Worm (Caenorhabditis elegans) whole organism, L2 larva: ENCODE measurements around the gene E01G4.5.

ENCODE experiments used
- C34F6.9 ChIP-seq: fragments of 150-350 bp; optimal IDR thresholded peaks from 2 replicates; lab custom pipeline; 2014; ENCODE audit warnings: missing biosample characterization, missing genetic modification characterization
- F13H6.1 ChIP-seq: sonication (generic microtip); optimal IDR thresholded peaks from 2 replicates; lab custom pipeline; 2016; ENCODE audit warnings: missing genetic modification characterization, missing compliant biosample characterization
- R02D3.7 ChIP-seq: fragments of 150-350 bp; optimal IDR thresholded peaks from 2 replicates; lab custom pipeline; 2014; ENCODE audit warnings: missing biosample characterization, missing genetic modification characterization
- Y55F3AM.14 ChIP-seq: fragments of 200-800 bp; sonication (Bioruptor generic); optimal IDR thresholded peaks from 2 replicates; lab custom pipeline; 2018; ENCODE audit warnings: mild to moderate bottlenecking, missing genetic modification characterization, missing compliant biosample characterization
- ZK546.5 ChIP-seq: sonication (generic microtip); optimal IDR thresholded peaks from 2 replicates; lab custom pipeline; 2017; ENCODE audit warnings: missing biosample characterization, missing genetic modification characterization
- alr-1 ChIP-seq: fragments of 150-350 bp; optimal IDR thresholded peaks from 2 replicates; lab custom pipeline; 2014; ENCODE audit warnings: missing biosample characterization, missing genetic modification characterization
- aly-2 ChIP-seq: fragments of 150-350 bp; optimal IDR thresholded peaks from 2 replicates; lab custom pipeline; 2014; ENCODE audit warnings: missing biosample characterization, missing genetic modification characterization
- ama-1 ChIP-seq: fragments of 150-350 bp; optimal IDR thresholded peaks from 2 replicates; lab custom pipeline; 2018; ENCODE audit warnings: inconsistent platforms
- blmp-1 ChIP-seq: sonication (generic microtip); optimal IDR thresholded peaks from 2 replicates; lab custom pipeline; 2017; ENCODE audit warnings: missing genetic modification characterization, mild to moderate bottlenecking, missing compliant biosample characterization, antibody characterized with exemption, moderate library complexity; ENCODE audit not compliant: insufficient read depth
- ceh-16 ChIP-seq: fragments of 150-350 bp; optimal IDR thresholded peaks from 2 replicates; lab custom pipeline; 2014; ENCODE audit warnings: missing biosample characterization, missing genetic modification characterization
- ceh-82 ChIP-seq: fragments of 150-350 bp; optimal IDR thresholded peaks from 2 replicates; lab custom pipeline; 2014; ENCODE audit warnings: missing biosample characterization, missing genetic modification characterization
- crh-2 ChIP-seq: sonication (generic microtip); optimal IDR thresholded peaks from 2 replicates; lab custom pipeline; 2017; ENCODE audit warnings: missing biosample characterization, missing genetic modification characterization
- dmd-4 ChIP-seq: sonication (generic microtip); optimal IDR thresholded peaks from 2 replicates; lab custom pipeline; 2017; ENCODE audit warnings: missing biosample characterization, missing genetic modification characterization
- egl-27 ChIP-seq: sonication (generic microtip); optimal IDR thresholded peaks from 3 replicates; lab custom pipeline; 2017; ENCODE audit warnings: missing biosample characterization, missing genetic modification reagents, missing genetic modification characterization
- elt-1 ChIP-seq: fragments of 150-350 bp; optimal IDR thresholded peaks from 2 replicates; lab custom pipeline; 2014; ENCODE audit warnings: missing biosample characterization, missing genetic modification characterization
- elt-3 ChIP-seq: sonication (generic microtip); optimal IDR thresholded peaks from 2 replicates; lab custom pipeline; 2017; ENCODE audit warnings: missing biosample characterization, missing genetic modification characterization
- fos-1 ChIP-seq: fragments of 150-350 bp; optimal IDR thresholded peaks from 2 replicates; lab custom pipeline; 2014; ENCODE audit warnings: missing biosample characterization, missing genetic modification characterization
- gmeb-1 ChIP-seq: fragments of 150-350 bp; optimal IDR thresholded peaks from 2 replicates; lab custom pipeline; 2014; ENCODE audit warnings: missing biosample characterization, missing genetic modification characterization
- lin-11 ChIP-seq: fragments of 150-350 bp; sonication (generic microtip); optimal IDR thresholded peaks from 2 replicates; lab custom pipeline; 2014; ENCODE audit warnings: missing biosample characterization, missing genetic modification characterization, inconsistent platforms, mixed read lengths
- lin-13 ChIP-seq: fragments of 150-350 bp; optimal IDR thresholded peaks from 2 replicates; lab custom pipeline; 2014; ENCODE audit warnings: missing biosample characterization, missing genetic modification reagents, missing genetic modification characterization
- lin-39 ChIP-seq: fragments of 150-350 bp; optimal IDR thresholded peaks from 2 replicates; lab custom pipeline; 2014; ENCODE audit warnings: missing biosample characterization, missing genetic modification reagents, missing genetic modification characterization
- lsy-2 ChIP-seq, 2 experiments: fragments of 150-350 bp in 1 of 2; sonication (generic microtip) in 1 of 2; optimal IDR thresholded peaks; 2 replicates each; lab custom pipeline; 2014 to 2017; ENCODE audit warnings: missing biosample characterization in 2 of 2, missing genetic modification characterization in 2 of 2
- mab-5 ChIP-seq: fragments of 150-350 bp; optimal IDR thresholded peaks from 2 replicates; lab custom pipeline; 2014; ENCODE audit warnings: missing biosample characterization, missing genetic modification characterization
- mbf-1 ChIP-seq: sonication (generic microtip); optimal IDR thresholded peaks from 2 replicates; lab custom pipeline; 2017; ENCODE audit warnings: missing biosample characterization, missing genetic modification characterization
- mdl-1 ChIP-seq, 2 experiments: fragments of 150-350 bp in 1 of 2; sonication (generic microtip) in 1 of 2; optimal IDR thresholded peaks; 2 replicates each; lab custom pipeline; 2017; ENCODE audit warnings: missing biosample characterization in 2 of 2, missing genetic modification characterization in 2 of 2
- nhr-129 ChIP-seq: fragments of 150-350 bp; optimal IDR thresholded peaks from 2 replicates; lab custom pipeline; 2014; ENCODE audit warnings: missing biosample characterization, missing genetic modification characterization
- nhr-21 ChIP-seq: fragments of 150-350 bp; optimal IDR thresholded peaks from 2 replicates; lab custom pipeline; 2014; ENCODE audit warnings: missing biosample characterization, missing genetic modification characterization
- nhr-23 ChIP-seq: fragments of 150-350 bp; optimal IDR thresholded peaks from 2 replicates; lab custom pipeline; 2014; ENCODE audit warnings: missing biosample characterization, missing genetic modification reagents, missing genetic modification characterization
- nhr-237 ChIP-seq: fragments of 150-350 bp; optimal IDR thresholded peaks from 2 replicates; lab custom pipeline; 2014; ENCODE audit warnings: missing biosample characterization, missing genetic modification characterization
- nhr-25 ChIP-seq: fragments of 150-350 bp; sonication (generic microtip); optimal IDR thresholded peaks from 3 replicates; lab custom pipeline; 2014; ENCODE audit warnings: missing biosample characterization, missing genetic modification characterization
- nhr-6 ChIP-seq: fragments of 150-350 bp; optimal IDR thresholded peaks from 2 replicates; lab custom pipeline; 2014; ENCODE audit warnings: missing biosample characterization, missing genetic modification characterization
- nhr-77 ChIP-seq: fragments of 150-350 bp; optimal IDR thresholded peaks from 2 replicates; lab custom pipeline; 2014; ENCODE audit warnings: missing biosample characterization, missing genetic modification characterization
- peb-1 ChIP-seq: fragments of 150-350 bp; optimal IDR thresholded peaks from 2 replicates; lab custom pipeline; 2014; ENCODE audit warnings: missing biosample characterization, missing genetic modification characterization
- sem-4 ChIP-seq: fragments of 150-350 bp; optimal IDR thresholded peaks from 2 replicates; lab custom pipeline; 2014; ENCODE audit warnings: missing biosample characterization, missing genetic modification reagents, missing genetic modification characterization
- skn-1 ChIP-seq: sonication (generic microtip); optimal IDR thresholded peaks from 2 replicates; lab custom pipeline; 2017; ENCODE audit warnings: missing biosample characterization, missing genetic modification characterization
- sma-3 ChIP-seq: sonication (generic microtip); optimal IDR thresholded peaks from 2 replicates; lab custom pipeline; 2016; ENCODE audit warnings: missing genetic modification reagents, missing genetic modification characterization, missing compliant biosample characterization
- sma-9 ChIP-seq, 2 experiments: fragments of 150-350 bp in 1 of 2; sonication (generic microtip) in 1 of 2; optimal IDR thresholded peaks; 2 replicates each; lab custom pipeline; 2014 to 2016; ENCODE audit warnings: missing genetic modification characterization in 2 of 2, mild to moderate bottlenecking in 1 of 2, missing biosample characterization in 1 of 2, missing compliant biosample characterization in 1 of 2, missing genetic modification reagents in 1 of 2, moderate library complexity in 1 of 2
- unc-39 ChIP-seq: fragments of 150-350 bp; optimal IDR thresholded peaks from 2 replicates; lab custom pipeline; 2014; ENCODE audit warnings: missing biosample characterization, missing genetic modification characterization
- unc-62 ChIP-seq: fragments of 150-350 bp; optimal IDR thresholded peaks from 2 replicates; lab custom pipeline; 2014; ENCODE audit warnings: missing biosample characterization, missing genetic modification reagents, missing genetic modification characterization
- zag-1 ChIP-seq: fragments of 150-350 bp; optimal IDR thresholded peaks from 2 replicates; lab custom pipeline; 2014; ENCODE audit warnings: missing biosample characterization, missing genetic modification characterization
- ztf-1 ChIP-seq: fragments of 200-800 bp; sonication (Bioruptor generic); conservative IDR thresholded peaks from 2 replicates; pipeline ENCODE4 v1.3.6; 2022; ENCODE audit warnings: missing genetic modification characterization, missing compliant biosample characterization
- ztf-11 ChIP-seq: sonication (generic microtip); optimal IDR thresholded peaks from 2 replicates; lab custom pipeline; 2017; ENCODE audit warnings: missing biosample characterization, missing genetic modification characterization

The E01G4.5 gene

DNA sequence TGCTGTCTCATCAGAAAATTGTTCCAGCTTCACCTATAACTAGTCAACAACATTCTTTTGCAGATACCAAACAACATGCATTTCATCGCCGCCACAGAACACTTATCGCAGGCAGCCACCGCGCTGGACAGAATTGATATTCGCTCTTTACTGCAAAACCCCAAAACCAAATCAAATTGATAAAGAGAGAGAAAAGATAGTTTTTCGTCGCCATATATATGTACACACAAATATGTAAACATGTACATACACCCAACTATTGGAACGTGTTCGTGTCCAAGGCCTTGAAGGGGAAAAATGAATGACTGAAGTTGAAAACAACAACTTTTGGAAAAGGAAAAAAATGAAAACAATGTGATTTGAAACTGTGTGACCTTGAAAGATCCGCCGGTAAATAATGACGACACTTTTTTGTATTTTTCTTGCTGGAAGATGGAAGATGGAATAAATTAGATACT lies 6.8 kb upstream of the E01G4.5 start:
- TF ChIP-seq sma-3 (peak; percentile 47), fos-1 (peak; percentile 35), nhr-129 (tag; lab: Kevin White, UChicago) (peak; percentile 30), mdl-1 (tag; optimal IDR thresholded peaks at IDR 0.05; lab: Kevin White, UChicago) (no peak), blmp-1 (tag; lab: Kevin White, UChicago) (peak; percentile 1), crh-2 (tag; lab: Kevin White, UChicago) (peak; percentile 35), ZK546.5 (no peak), nhr-25 (peak; percentile 83), unc-39 (tag; lab: Kevin White, UChicago) (no peak)

DNA sequence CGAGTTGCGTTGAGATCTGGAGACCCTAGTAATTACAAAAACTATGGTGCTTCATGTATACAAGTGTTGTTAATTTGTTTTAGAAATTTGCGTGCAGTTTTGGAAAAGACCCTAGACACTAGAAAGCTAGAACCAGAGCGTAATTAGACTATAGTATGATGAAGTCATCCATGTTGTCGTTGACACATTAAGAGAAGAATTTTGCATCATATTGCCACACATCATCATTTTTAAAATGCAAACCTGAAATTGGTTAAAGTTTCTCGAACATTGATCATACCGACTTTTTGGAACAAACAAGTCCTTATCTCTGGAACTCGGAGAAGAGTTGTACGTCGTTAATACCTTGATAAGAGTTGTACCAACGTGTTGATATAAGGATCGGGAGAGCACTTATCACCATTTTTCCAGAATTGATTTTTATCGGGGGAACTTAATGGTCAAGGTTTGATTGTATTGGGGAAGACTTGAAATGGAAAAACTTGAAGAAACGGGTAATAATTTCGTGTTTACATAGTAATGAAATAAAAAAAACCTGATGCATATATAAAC lies 4.3 kb upstream of the E01G4.5 start:
- peak; percentile 86 for TF ChIP-seq fos-1
- no peak for TF ChIP-seq mab-5 (tag; lab: Kevin White, UChicago)
- TF ChIP-seq ama-1 (lab: Kevin White, UChicago): no peak
- no peak for TF ChIP-seq alr-1 (tag; lab: Kevin White, UChicago)
- no peak for TF ChIP-seq R02D3.7 (tag; lab: Kevin White, UChicago)
- TF ChIP-seq sma-9 (GFP tag; optimal IDR thresholded peaks at IDR 0.05; lab: Kevin White, UChicago): peak; percentile 92
- no peak for TF ChIP-seq sma-9 (tag; optimal IDR thresholded peaks at IDR 0.05; lab: Kevin White, UChicago)
- no peak for TF ChIP-seq gmeb-1 (tag; lab: Kevin White, UChicago)
- TF ChIP-seq unc-62 (GFP tag; lab: Kevin White, UChicago): no peak
- TF ChIP-seq sma-3: peak; percentile 32
- no peak for TF ChIP-seq aly-2
- TF ChIP-seq crh-2 (tag; lab: Kevin White, UChicago): peak; percentile 69
- no peak for TF ChIP-seq lin-39 (tag; lab: Kevin White, UChicago)
- TF ChIP-seq nhr-129 (tag; lab: Kevin White, UChicago): peak; percentile 54
- peak; percentile 18 for TF ChIP-seq F13H6.1
- TF ChIP-seq ztf-1 (GFP tag; lab: Robert Waterston, UW): no peak
- no peak for TF ChIP-seq ZK546.5

ce11 chrII:13469043-13469652 lies 3.1 kb upstream of the E01G4.5 start, which contains the start of gene E01G4.3:
E01G4.3 (minus strand) TSS chrII:13469602.
- TF ChIP-seq sma-9 (GFP tag; optimal IDR thresholded peaks at IDR 0.05; lab: Kevin White, UChicago) (peak; percentile 98), sma-9 (tag; optimal IDR thresholded peaks at IDR 0.05; lab: Kevin White, UChicago) (no peak), nhr-23 (tag; lab: Kevin White, UChicago) (no peak), sma-3 (peak; percentile 59), peb-1 (tag; lab: Kevin White, UChicago) (no peak), lin-11 (tag; lab: Kevin White, UChicago) (no peak), nhr-6 (tag; lab: Kevin White, UChicago) (no peak), dmd-4 (tag; lab: Kevin White, UChicago) (no peak), mab-5 (tag; lab: Kevin White, UChicago) (no peak), sem-4 (no peak), ztf-1 (GFP tag; lab: Robert Waterston, UW) (no peak), elt-1 (tag; lab: Kevin White, UChicago) (no peak), lsy-2 (tag; optimal IDR thresholded peaks at IDR 0.05; lab: Kevin White, UChicago) (peak in 1 of 2 experiments; percentile 59), aly-2 (no peak), nhr-77 (tag; lab: Kevin White, UChicago) (no peak), alr-1 (tag; lab: Kevin White, UChicago) (no peak), fos-1 (peak; percentile 88), ztf-11 (no peak), elt-3 (tag; lab: Kevin White, UChicago) (no peak), nhr-25 (peak; percentile 82), crh-2 (tag; lab: Kevin White, UChicago) (peak; percentile 77), nhr-21 (tag; lab: Kevin White, UChicago) (peak; percentile 91), mdl-1 (tag; optimal IDR thresholded peaks at IDR 0.05; lab: Kevin White, UChicago) (peak; percentile 43), mbf-1 (no peak), Y55F3AM.14 (GFP tag; lab: Kevin White, UChicago) (peak; percentile 12), egl-27 (tag; lab: Kevin White, UChicago) (peak; percentile 80), unc-39 (tag; lab: Kevin White, UChicago) (no peak), blmp-1 (tag; lab: Kevin White, UChicago) (peak; percentile 27), F13H6.1 (peak; percentile 80), lin-13 (GFP tag; lab: Kevin White, UChicago) (no peak), ceh-16 (tag; lab: Kevin White, UChicago) (no peak), gmeb-1 (tag; lab: Kevin White, UChicago) (peak; percentile 44), skn-1 (tag; lab: Kevin White, UChicago) (no peak), nhr-237 (tag; lab: Kevin White, UChicago) (no peak), ZK546.5 (no peak), ceh-82 (no peak), zag-1 (tag; lab: Kevin White, UChicago) (no peak), nhr-129 (tag; lab: Kevin White, UChicago) (peak; percentile 97), C34F6.9 (tag; lab: Kevin White, UChicago) (peak; percentile 63)
